Fruit fly (Drosophila melanogaster) whole organism, adult: ENCODE measurements around the gene Fdx1.

Experiments used
- CG11617 ChIP-seq: fragments of 200-800 bp; sonication (Bioruptor generic); optimal IDR thresholded peaks from 2 replicates; lab custom pipeline; 2017; ENCODE audit warnings: mild to moderate bottlenecking, missing biosample characterization, missing genetic modification reagents, missing genetic modification characterization
- CG12768 ChIP-seq: fragments of 200-800 bp; sonication (Bioruptor generic); optimal IDR thresholded peaks from 2 replicates; lab custom pipeline; 2017; ENCODE audit warnings: missing biosample characterization, missing genetic modification characterization, mild to moderate bottlenecking, moderate library complexity, missing genetic modification reagents
- CG14711 ChIP-seq: fragments of 200-800 bp; sonication (Bioruptor generic); optimal IDR thresholded peaks from 2 replicates; lab custom pipeline; 2018; ENCODE audit warnings: missing biosample characterization, mild to moderate bottlenecking, missing genetic modification characterization, moderate library complexity
- CG1620 ChIP-seq: fragments of 200-800 bp; sonication (Bioruptor generic); optimal IDR thresholded peaks from 2 replicates; lab custom pipeline; 2016; ENCODE audit warnings: missing biosample characterization, missing genetic modification characterization
- CG33017 ChIP-seq: fragments of 200-800 bp; sonication (Bioruptor generic); optimal IDR thresholded peaks from 2 replicates; lab custom pipeline; 2018; ENCODE audit warnings: missing biosample characterization, mild to moderate bottlenecking, missing genetic modification characterization, moderate library complexity
- CG5204 ChIP-seq: fragments of 200-800 bp; sonication (Bioruptor generic); optimal IDR thresholded peaks from 2 replicates; lab custom pipeline; 2016; ENCODE audit warnings: missing biosample characterization, missing genetic modification characterization
- CG7045 ChIP-seq: fragments of 200-800 bp; sonication (Bioruptor generic); optimal IDR thresholded peaks from 2 replicates; lab custom pipeline; 2017; ENCODE audit warnings: missing biosample characterization, mild to moderate bottlenecking, missing genetic modification characterization
- CG7101 ChIP-seq: fragments of 200-800 bp; sonication (Bioruptor generic); optimal IDR thresholded peaks from 2 replicates; lab custom pipeline; 2018; ENCODE audit warnings: missing biosample characterization, mild to moderate bottlenecking, missing genetic modification characterization, moderate library complexity
- Clk ChIP-seq: fragments of 200-800 bp; sonication (Bioruptor generic); optimal IDR thresholded peaks from 2 replicates; lab custom pipeline; 2017; ENCODE audit warnings: missing biosample characterization, missing genetic modification characterization
- Crg-1 ChIP-seq: fragments of 200-800 bp; sonication (Bioruptor generic); optimal IDR thresholded peaks from 2 replicates; lab custom pipeline; 2016; ENCODE audit warnings: missing biosample characterization, missing genetic modification characterization
- Hr96 ChIP-seq: fragments of 200-800 bp; sonication (Bioruptor generic); optimal IDR thresholded peaks from 2 replicates; lab custom pipeline; 2016; ENCODE audit warnings: missing biosample characterization, missing genetic modification characterization
- Mnt ChIP-seq: fragments of 200-800 bp; sonication (Bioruptor generic); optimal IDR thresholded peaks from 2 replicates; lab custom pipeline; 2016; ENCODE audit warnings: missing biosample characterization, mild to moderate bottlenecking, missing genetic modification characterization
- bab1 ChIP-seq: fragments of 200-800 bp; sonication (Bioruptor generic); optimal IDR thresholded peaks from 3 replicates; lab custom pipeline; 2019; ENCODE audit warnings: missing biosample characterization, mild to moderate bottlenecking, missing genetic modification characterization, moderate library complexity
- cic ChIP-seq: fragments of 200-800 bp; sonication (Bioruptor generic); optimal IDR thresholded peaks from 2 replicates; lab custom pipeline; 2017; ENCODE audit warnings: missing biosample characterization, mild to moderate bottlenecking, missing genetic modification characterization, moderate library complexity
- cnc ChIP-seq, 2 experiments: fragments of >200 bp; optimal IDR thresholded peaks; 2 replicates each; lab custom pipeline; 2017
- kay ChIP-seq: fragments of 200-800 bp; sonication (Bioruptor generic); peaks from one replicate; lab custom pipeline; 2016; ENCODE audit warnings: missing biosample characterization, missing genetic modification characterization, borderline replicate concordance
- ovo ChIP-seq: fragments of 200-800 bp; sonication (Bioruptor generic); optimal IDR thresholded peaks from 2 replicates; lab custom pipeline; 2016; ENCODE audit warnings: missing biosample characterization, missing genetic modification characterization
- pad ChIP-seq: fragments of 200-800 bp; sonication (Bioruptor generic); optimal IDR thresholded peaks from 3 replicates; lab custom pipeline; 2017; ENCODE audit warnings: missing biosample characterization, missing genetic modification characterization, mild to moderate bottlenecking, moderate library complexity, missing genetic modification reagents
- tj ChIP-seq: fragments of 200-800 bp; sonication (Bioruptor generic); optimal IDR thresholded peaks from 3 replicates; lab custom pipeline; 2017; ENCODE audit warnings: missing biosample characterization, mild to moderate bottlenecking, missing genetic modification characterization, moderate library complexity
- toe ChIP-seq: fragments of 200-800 bp; sonication (Bioruptor generic); optimal IDR thresholded peaks from 2 replicates; lab custom pipeline; 2016; ENCODE audit warnings: missing biosample characterization, missing genetic modification characterization

Fdx1 gene

DNA sequence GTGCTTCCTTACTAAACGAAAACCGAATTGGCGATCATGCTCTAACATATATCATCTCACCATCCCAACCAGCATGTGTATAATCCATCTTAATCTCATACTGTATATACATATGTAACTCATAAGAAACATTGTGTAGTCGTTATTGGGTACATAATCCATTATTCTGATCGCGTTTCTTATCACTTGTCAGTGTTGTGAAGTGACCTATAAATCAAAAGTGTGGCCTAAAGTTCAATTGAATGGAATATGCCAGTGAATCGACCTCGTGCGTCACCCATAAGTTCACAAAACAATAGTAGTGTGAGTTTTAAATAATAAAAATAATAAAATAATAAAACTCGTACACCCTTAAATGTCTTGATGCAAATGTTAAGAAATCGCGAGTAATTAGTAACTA is 25.9 kb downstream of the Fdx1 start:
- TF ChIP-seq CG5204 (GFP tag; lab: Kevin White, UChicago) (no peak), CG7045 (GFP tag; lab: Kevin White, UChicago) (no peak), Hr96 (no peak), CG11617 (GFP tag; lab: Kevin White, UChicago) (no peak), bab1 (GFP tag; lab: Kevin White, UChicago) (no peak), CG7101 (tag; lab: Kevin White, UChicago) (no peak), tj (GFP tag; lab: Kevin White, UChicago) (no peak), Clk (no peak), CG1620 (no peak), Mnt (GFP tag; lab: Kevin White, UChicago) (no peak), kay (no peak)

DNA sequence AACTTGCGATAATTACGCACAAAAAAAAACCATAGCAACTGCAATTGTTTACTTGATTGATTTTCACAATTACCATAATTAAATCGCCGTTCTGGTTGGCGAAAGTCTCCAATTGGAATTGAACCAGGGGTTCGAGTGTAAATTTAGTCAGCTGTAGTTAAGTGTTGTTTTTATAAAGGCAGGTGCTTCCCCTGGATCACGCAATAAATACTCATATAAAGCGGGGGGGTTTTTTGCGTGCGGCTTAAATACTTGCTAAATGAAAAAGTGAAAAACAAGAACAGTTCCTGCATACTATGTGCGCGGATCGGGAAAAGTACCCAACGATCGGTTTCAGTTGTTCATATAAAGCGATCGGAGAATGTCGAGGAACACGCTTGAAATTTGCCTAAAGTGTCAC is 27.1 kb downstream of the Fdx1 start:
- no peak for TF ChIP-seq cnc (optimal IDR thresholded peaks at IDR 0.05; lab: Kevin White, UChicago)
- TF ChIP-seq CG12768 (GFP tag; lab: Kevin White, UChicago) = peak; percentile 42

DNA sequence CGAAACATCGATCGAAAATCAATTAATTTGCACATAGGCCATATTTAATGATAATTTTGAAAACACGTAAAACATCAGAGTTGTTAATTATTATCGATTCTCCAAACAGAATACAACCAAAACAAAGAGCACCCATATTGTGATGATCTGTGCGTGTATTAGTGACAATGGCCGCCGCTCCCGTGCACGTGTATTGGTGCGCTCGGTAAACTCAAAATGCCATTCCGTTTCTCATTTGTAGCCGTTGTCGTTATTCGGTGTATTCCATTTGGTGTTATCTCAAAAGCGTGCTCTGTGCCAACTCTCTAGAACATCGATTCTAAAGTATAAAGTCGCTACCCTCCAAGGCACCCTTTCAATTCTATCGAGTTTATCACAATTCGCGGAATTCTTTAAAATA is 30.2 kb downstream of the Fdx1 start:
- peak; percentile 2 for TF ChIP-seq CG12768 (GFP tag; lab: Kevin White, UChicago)
- no peak for TF ChIP-seq Clk
- TF ChIP-seq ovo (GFP tag; lab: Kevin White, UChicago) = no peak
- TF ChIP-seq cic = peak; percentile 21

DNA sequence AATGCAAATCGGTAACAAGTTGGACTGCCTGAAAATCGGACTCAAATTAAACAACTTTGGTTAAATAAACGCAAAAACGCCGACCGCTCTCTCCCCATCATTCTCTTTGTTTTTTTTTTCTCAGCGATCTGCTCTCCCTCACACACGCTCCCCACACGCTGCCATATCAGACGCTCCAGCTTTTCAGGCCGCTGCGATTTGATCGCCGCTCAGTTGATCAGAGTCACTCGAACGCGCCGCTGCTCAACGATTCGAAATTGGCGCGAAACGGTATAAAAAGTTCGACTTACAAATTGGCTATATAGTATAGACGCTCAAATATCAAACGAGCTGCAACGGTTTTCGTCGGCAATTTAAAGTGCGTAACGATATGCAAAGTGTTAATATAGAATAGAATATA is 30.8 kb downstream of the Fdx1 start:
- TF ChIP-seq CG11617 (GFP tag; lab: Kevin White, UChicago) (no peak), Mnt (GFP tag; lab: Kevin White, UChicago) (peak; percentile 30), Hr96 (peak; percentile 1), bab1 (GFP tag; lab: Kevin White, UChicago) (no peak), CG12768 (GFP tag; lab: Kevin White, UChicago) (peak; percentile 40)

DNA sequence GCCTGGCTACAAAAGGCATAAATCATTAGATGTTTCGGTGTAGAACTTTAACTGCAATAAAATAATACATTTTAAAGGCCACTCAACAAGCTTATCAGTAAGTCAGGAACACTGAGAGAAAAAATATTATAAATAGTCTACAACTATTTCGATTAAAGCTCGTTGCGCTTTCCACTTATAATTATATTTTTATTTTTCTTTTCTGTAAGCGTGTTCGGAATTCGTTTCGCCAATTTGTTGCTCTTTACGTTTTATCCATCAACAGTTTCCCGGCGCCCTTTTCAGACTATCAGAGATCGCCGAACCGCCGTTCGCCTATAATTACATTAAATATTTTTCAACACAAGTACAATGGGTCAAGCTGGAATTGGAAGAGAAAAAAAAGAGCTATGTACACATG is 32.0 kb downstream of the Fdx1 start:
- TF ChIP-seq CG33017 (tag; lab: Kevin White, UChicago) (peak; percentile 5), Clk (no peak), kay (peak; percentile 77), CG5204 (GFP tag; lab: Kevin White, UChicago) (peak; percentile 15)

DNA sequence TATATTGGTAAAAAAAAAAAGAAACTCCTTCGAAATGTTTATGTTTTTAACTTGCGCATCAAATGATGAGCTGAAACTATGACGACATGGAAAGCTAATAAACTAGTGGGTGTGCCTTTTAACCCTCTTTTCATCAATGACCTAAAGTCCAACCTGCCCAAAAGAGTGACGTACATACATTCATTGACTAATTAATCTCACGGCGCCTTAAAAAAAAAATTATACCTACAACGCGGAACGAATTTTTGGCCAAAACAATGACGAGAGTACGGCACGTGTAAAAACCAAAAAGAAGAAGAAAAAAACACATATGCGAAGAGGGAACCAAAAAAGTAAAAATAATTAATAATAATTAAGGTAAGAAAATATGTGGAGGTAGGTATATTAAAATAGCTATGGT is 32.5 kb downstream of the Fdx1 start, which contains the start of gene PGRP-LC:
TSS of gene PGRP-LC (plus strand) at position 301 of the 400 bp plus-strand sequence.
- TF ChIP-seq Clk (no peak), cnc (optimal IDR thresholded peaks at IDR 0.05; lab: Kevin White, UChicago) (no peak), CG33017 (tag; lab: Kevin White, UChicago) (no peak), cic (no peak)

DNA sequence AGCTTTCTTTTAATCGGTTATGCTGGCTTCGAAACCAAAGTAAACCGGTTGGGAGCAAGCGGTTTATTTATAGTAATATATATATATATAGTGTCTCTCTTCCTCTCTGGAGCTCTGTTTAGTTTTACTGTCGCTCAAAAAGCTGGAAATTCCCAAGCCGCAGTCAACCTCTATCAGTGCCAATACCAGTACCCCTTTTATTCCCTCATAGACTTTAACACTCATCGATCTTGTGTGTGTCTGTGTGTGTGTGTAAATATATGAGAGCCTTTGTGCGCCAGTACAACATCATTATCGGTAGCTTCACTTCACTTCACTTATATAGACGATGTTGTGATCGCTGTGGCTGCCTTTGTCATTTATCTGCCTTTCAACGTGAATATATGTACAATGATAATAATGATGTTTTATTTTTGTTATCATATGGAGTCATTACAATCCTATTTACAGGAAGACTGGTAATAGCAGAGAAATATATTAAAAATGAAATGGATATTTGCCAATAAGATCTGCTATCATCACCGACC is 33.0 kb downstream of the Fdx1 start:
- TF ChIP-seq cic (peak; percentile 51), CG1620 (no peak)

DNA sequence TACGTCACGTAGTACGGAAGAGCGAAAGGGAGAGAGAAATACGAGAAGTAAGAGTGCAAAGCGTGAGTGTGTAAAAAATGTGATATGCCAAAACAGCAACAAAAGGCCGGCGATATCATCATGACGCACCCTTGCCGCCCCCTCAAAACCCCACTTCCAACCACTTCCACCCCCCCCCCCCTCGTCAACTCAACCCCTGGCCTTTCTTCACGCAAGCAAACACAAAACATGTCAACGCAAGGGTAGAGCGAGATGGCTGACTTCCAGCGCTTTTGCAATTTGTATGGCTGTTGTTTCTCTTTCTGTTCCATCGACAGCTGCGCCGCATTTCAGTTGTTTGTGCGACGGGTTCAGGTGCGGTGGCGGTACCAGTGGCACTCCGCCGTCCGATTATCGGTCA is 35.3 kb downstream of the Fdx1 start:
- TF ChIP-seq bab1 (GFP tag; lab: Kevin White, UChicago) (no peak), CG7101 (tag; lab: Kevin White, UChicago) (peak; percentile 1), cic (peak; percentile 98), CG5204 (GFP tag; lab: Kevin White, UChicago) (no peak), Crg-1 (GFP tag; lab: Kevin White, UChicago) (no peak), pad (peak; percentile 59), CG7045 (GFP tag; lab: Kevin White, UChicago) (peak; percentile 32), Hr96 (no peak), kay (peak; percentile 85), CG11617 (GFP tag; lab: Kevin White, UChicago) (peak; percentile 5), Mnt (GFP tag; lab: Kevin White, UChicago) (peak; percentile 11), toe (GFP tag; lab: Kevin White, UChicago) (no peak), CG1620 (no peak), cnc (optimal IDR thresholded peaks at IDR 0.05; lab: Kevin White, UChicago) (peak in 1 of 2 experiments; percentile 52), ovo (GFP tag; lab: Kevin White, UChicago) (peak; percentile 41), CG12768 (GFP tag; lab: Kevin White, UChicago) (peak; percentile 90), CG14711 (no peak), CG33017 (tag; lab: Kevin White, UChicago) (peak; percentile 38), tj (GFP tag; lab: Kevin White, UChicago) (peak; percentile 7), Clk (peak; percentile 6)
